Fruit fly (Drosophila melanogaster): Measurements from ENCODE around the gene Ccm3.
A peak's percentile ranks its signal among the peaks of the same experiment; 100 is the strongest.

Gene Ccm3

DNA sequence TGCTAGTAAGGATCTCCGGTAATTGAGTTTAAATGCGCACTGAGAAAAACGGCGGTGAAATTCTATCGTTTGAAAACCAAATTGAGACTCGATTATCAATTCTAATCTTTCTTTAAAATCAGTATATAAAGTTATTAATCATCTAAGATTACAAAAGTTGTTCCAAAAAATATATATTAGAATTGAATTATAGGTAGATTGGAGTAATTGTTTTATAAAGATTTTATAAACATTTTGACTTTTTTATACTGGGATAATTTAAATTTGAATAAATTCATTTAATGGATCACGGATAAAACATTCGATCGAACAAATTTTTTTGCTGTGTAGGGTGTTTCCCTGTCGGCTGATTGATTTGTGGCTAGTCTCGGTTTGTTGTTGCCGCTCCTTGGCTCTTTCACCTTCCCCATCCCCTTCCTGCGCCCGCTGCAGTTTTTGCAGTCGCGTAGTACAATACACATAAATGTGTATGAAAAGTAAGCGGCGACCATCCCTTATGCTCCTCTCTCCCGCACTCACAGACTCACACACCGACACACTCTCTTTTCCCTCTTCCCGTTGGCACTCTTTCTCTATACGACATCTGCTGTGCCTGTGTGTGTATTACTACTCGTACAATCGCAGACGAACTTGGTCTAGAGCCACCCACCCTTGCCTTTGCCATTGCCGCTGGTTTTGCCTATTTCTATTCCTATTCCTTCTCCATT, 47.2 kb downstream of the Ccm3 start (continued):
- TF ChIP-seq crp (GFP tag; optimal IDR thresholded peaks at IDR 0.05) (peak in 1 of 2 experiments; percentile 31), CG6689 (GFP tag; IDR thresholded peaks at IDR 0.05) (peak; percentile 61; the same call in 1 of the 2 replicates), CG18476 (GFP tag; optimal IDR thresholded peaks at IDR 0.05) (peak; percentile 43), Ravus (GFP tag; IDR thresholded peaks at IDR 0.05) (no peak), CG13624 (GFP tag; optimal IDR thresholded peaks at IDR 0.05) (no peak), CG17829 (tag; optimal IDR thresholded peaks at IDR 0.05) (peak; percentile 88), CTCF (GFP tag; optimal IDR thresholded peaks at IDR 0.05) (no peak), CG17385 (GFP tag; optimal IDR thresholded peaks at IDR 0.05) (peak; percentile 71), phol (tag; optimal IDR thresholded peaks at IDR 0.05) (peak; percentile 80), Camta (GFP tag; optimal IDR thresholded peaks at IDR 0.05) (no peak), CG14441 (GFP tag; IDR thresholded peaks at IDR 0.05) (no peak), H2.0 (GFP tag; IDR thresholded peaks at IDR 0.05) (0 out of 2 replicates have a peak, but pooled peaks have one; percentile 3), Dfd (GFP tag; optimal IDR thresholded peaks at IDR 0.05) (no peak), Side (GFP tag; optimal IDR thresholded peaks at IDR 0.05) (no peak), kah (GFP tag; optimal IDR thresholded peaks at IDR 0.05) (no peak), psq (GFP tag; optimal IDR thresholded peaks at IDR 0.05) (peak; percentile 25), CG6791 (GFP tag; IDR thresholded peaks at IDR 0.05; ENCODE audit: partially characterized antibody) (no peak), unpg (GFP tag; optimal IDR thresholded peaks at IDR 0.05) (peak; percentile 78), Fer3 (tag; optimal IDR thresholded peaks at IDR 0.05) (peak; percentile 17), CG4730 (GFP tag; IDR thresholded peaks at IDR 0.05) (no peak), B-H2 (GFP tag; optimal IDR thresholded peaks at IDR 0.05) (no peak), Dek (tag; optimal IDR thresholded peaks at IDR 0.05) (peak; percentile 59), bab2 (GFP tag; optimal IDR thresholded peaks at IDR 0.05) (no peak), CG2712 (tag; optimal IDR thresholded peaks at IDR 0.05) (peak; percentile 92), CG12219 (GFP tag; optimal IDR thresholded peaks at IDR 0.05) (peak; percentile 29), lab (GFP tag; optimal IDR thresholded peaks at IDR 0.05) (peak; percentile 48), lov (optimal IDR thresholded peaks at IDR 0.05) (no peak), lov (GFP tag; IDR thresholded peaks at IDR 0.05) (no peak), wdn (GFP tag; IDR thresholded peaks at IDR 0.05) (0 out of 2 replicates have a peak, but pooled peaks have one; percentile 3), corto (GFP tag; optimal IDR thresholded peaks at IDR 0.05) (no peak), CG3726 (GFP tag; IDR thresholded peaks at IDR 0.05) (no peak), CG31388 (GFP tag; optimal IDR thresholded peaks at IDR 0.05) (no peak), CG6683 (GFP tag; optimal IDR thresholded peaks at IDR 0.05) (peak; percentile 48), CG11504 (tag; optimal IDR thresholded peaks at IDR 0.05) (peak; percentile 84), CG2199 (GFP tag; IDR thresholded peaks at IDR 0.05) (peak; percentile 23; the same call in 1 of the 3 replicates), E2f2 (GFP tag; IDR thresholded peaks at IDR 0.05) (peak; percentile 31; the same call in 1 of the 2 replicates), nerfin-2 (GFP tag; IDR thresholded peaks at IDR 0.05; ENCODE audit: partially characterized antibody) (no peak), crol (GFP tag; IDR thresholded peaks at IDR 0.05) (peak; percentile 74), eve (GFP tag; optimal IDR thresholded peaks at IDR 0.05) (no peak), peb (GFP tag; IDR thresholded peaks at IDR 0.05) (no peak), CG13123 (GFP tag; optimal IDR thresholded peaks at IDR 0.05) (peak; percentile 50), gt (GFP tag; IDR thresholded peaks at IDR 0.05) (no peak), Antp (GFP tag; optimal IDR thresholded peaks at IDR 0.05) (no peak), tap (tag; optimal IDR thresholded peaks at IDR 0.05) (peak; percentile 21), ash1 (GFP tag; optimal IDR thresholded peaks at IDR 0.05) (no peak), pb (GFP tag; optimal IDR thresholded peaks at IDR 0.05) (no peak), NfI (GFP tag; optimal IDR thresholded peaks at IDR 0.05) (peak; percentile 53), al (GFP tag; IDR thresholded peaks at IDR 0.05) (no peak), z (GFP tag; IDR thresholded peaks at IDR 0.05) (no peak), CoRest (tag; optimal IDR thresholded peaks at IDR 0.05) (peak; percentile 90), CG10979 (tag; optimal IDR thresholded peaks at IDR 0.05) (peak; percentile 90)
